Worm (Caenorhabditis elegans): ENCODE data around the gene gpa-8.

Gene gpa-8

DNA sequence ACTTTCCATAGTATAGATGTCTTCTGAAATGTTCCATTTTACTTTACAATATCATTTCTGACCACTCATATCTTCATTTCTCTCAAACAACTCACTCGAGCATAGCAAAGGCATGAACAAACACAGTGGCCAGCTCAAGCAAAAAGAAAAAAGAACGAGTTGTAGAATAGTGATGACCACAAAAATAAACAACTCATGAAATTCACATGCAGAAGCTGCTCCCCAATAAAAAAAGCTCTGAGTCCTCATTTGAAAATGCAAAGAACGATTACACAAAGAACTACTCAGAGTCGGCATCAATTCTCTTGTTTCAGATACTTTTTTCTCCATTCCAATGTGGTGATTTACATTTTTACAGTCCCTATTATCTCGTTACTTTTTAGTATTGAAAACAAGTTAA, 5.5 kb downstream of the gpa-8 start:
- no peak for TF ChIP-seq nhr-11 (tag; optimal IDR thresholded peaks at IDR 0.05)

ce11 chrV:12634050-12634449, 6.2 kb downstream of the gpa-8 start:
- TF ChIP-seq pqm-1 (tag; optimal IDR thresholded peaks at IDR 0.05) = no peak
- no peak for TF ChIP-seq ama-1 (optimal IDR thresholded peaks at IDR 0.05)
- peak; percentile 93 for TF ChIP-seq elt-2 (tag; optimal IDR thresholded peaks at IDR 0.05)

DNA sequence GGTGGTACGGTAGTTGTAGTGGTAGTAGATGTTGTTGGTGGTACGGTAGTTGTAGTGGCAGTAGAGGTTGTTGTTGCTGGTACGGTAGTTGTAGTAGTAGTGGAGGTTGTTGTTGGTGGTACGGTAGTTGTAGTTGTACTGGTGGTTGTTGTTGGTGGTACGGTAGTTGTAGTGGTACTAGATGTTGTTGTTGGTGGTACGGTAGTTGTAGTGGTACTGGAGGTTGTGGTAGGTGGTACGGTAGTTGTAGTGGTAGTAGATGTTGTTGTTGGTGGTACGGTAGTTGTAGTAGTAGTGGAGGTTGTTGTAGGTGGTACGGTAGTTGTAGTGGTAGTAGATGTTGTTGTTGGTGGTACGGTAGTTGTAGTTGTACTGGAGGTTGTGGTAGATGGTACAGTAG, 7.2 kb downstream of the gpa-8 start:
- TF ChIP-seq fkh-6 (tag; optimal IDR thresholded peaks at IDR 0.05) (no peak), sox-4 (tag; optimal IDR thresholded peaks at IDR 0.05) (peak; percentile 36)

- TF ChIP-seq hlh-8 (tag; optimal IDR thresholded peaks at IDR 0.05) (no peak), ceh-24 (tag; optimal IDR thresholded peaks at IDR 0.05) (no peak), ttx-3 (tag; optimal IDR thresholded peaks at IDR 0.05) (no peak), pqm-1 (tag; optimal IDR thresholded peaks at IDR 0.05) (no peak), ceh-34 (tag; optimal IDR thresholded peaks at IDR 0.05) (no peak), zip-5 (tag; optimal IDR thresholded peaks at IDR 0.05) (no peak), C08G9.2 (tag; optimal IDR thresholded peaks at IDR 0.05) (no peak), ceh-30 (tag; optimal IDR thresholded peaks at IDR 0.05) (no peak), sox-2 (GFP tag; IDR thresholded peaks at IDR 0.05) (no peak), ceh-31 (tag; optimal IDR thresholded peaks at IDR 0.05) (no peak)
Observed at ce11 chrV:12632048-12632447, 8.2 kb downstream of the gpa-8 start, which contains the start of gene srx-113. Gene srx-113 (minus strand): TSS chrV:12632148.

ce11 chrV:12629743-12630142, 10.5 kb downstream of the gpa-8 start, which contains the start of gene F56H9.6:
Gene F56H9.6 (minus strand): TSS chrV:12629843.
- TF ChIP-seq lin-11 (tag; optimal IDR thresholded peaks at IDR 0.05) (no peak), dmd-4 (tag; optimal IDR thresholded peaks at IDR 0.05; ENCODE audit: borderline replicate concordance) (no peak), zip-5 (tag; optimal IDR thresholded peaks at IDR 0.05) (no peak), ztf-16 (tag; optimal IDR thresholded peaks at IDR 0.05) (no peak)

- TF ChIP-seq fkh-10 (GFP tag; optimal IDR thresholded peaks at IDR 0.05) (no peak), pha-4 (tag; optimal IDR thresholded peaks at IDR 0.05) (no peak), pax-1 (tag; optimal IDR thresholded peaks at IDR 0.05) (no peak), che-1 (tag; optimal IDR thresholded peaks at IDR 0.05) (no peak), ceh-22 (tag; optimal IDR thresholded peaks at IDR 0.05) (no peak), dmd-4 (tag; optimal IDR thresholded peaks at IDR 0.05; ENCODE audit: borderline replicate concordance) (no peak), pha-2 (tag; optimal IDR thresholded peaks at IDR 0.05) (no peak), ttx-3 (tag; optimal IDR thresholded peaks at IDR 0.05) (no peak), F13H6.1 (tag; optimal IDR thresholded peaks at IDR 0.05) (no peak)
Observed at ce11 chrV:12624371-12624770, 15.9 kb downstream of the gpa-8 start, which contains the start of gene F56H9.9. Gene F56H9.9 (minus strand): TSS chrV:12624471.

DNA sequence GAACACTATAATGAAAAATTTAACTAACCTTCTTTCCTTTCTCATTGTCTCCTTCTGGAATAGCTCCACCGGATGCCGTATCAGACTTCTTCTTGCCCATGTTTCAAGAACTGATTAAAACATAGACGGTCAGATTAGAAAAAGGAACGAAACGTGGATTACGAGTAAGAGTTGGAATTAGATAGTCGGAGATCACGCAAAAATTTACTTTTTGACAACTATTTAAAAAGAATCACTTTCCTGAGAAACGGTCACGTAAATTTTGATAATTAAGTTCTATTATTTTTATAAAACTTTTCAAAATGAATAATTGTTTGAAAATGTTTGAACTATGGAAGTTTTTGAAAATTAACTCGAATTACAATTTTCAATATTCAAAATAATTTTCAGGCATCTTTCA, 28.2 kb downstream of the gpa-8 start, which contains the start of gene cyc-2.2:
Gene cyc-2.2, minus strand, starts transcription at position 101 of the 400 bp plus-strand sequence.
- TF ChIP-seq pros-1 (tag; optimal IDR thresholded peaks at IDR 0.05) (no peak), ahr-1 (tag; optimal IDR thresholded peaks at IDR 0.05) (no peak), ceh-31 (tag; optimal IDR thresholded peaks at IDR 0.05) (no peak), eyg-1 (tag; optimal IDR thresholded peaks at IDR 0.05) (no peak), ceh-34 (tag; optimal IDR thresholded peaks at IDR 0.05) (no peak), ceh-22 (tag; optimal IDR thresholded peaks at IDR 0.05) (no peak), tbx-7 (tag; optimal IDR thresholded peaks at IDR 0.05) (no peak), nhr-232 (tag; optimal IDR thresholded peaks at IDR 0.05) (no peak), odd-2 (tag; optimal IDR thresholded peaks at IDR 0.05) (no peak), tbx-2 (tag; optimal IDR thresholded peaks at IDR 0.05) (no peak), unc-86 (tag; optimal IDR thresholded peaks at IDR 0.05) (no peak), pat-9 (tag; optimal IDR thresholded peaks at IDR 0.05) (no peak), nfya-1 (tag; optimal IDR thresholded peaks at IDR 0.05) (no peak)

Measured in whole organism, late embryonic.